Fruit fly (Drosophila melanogaster) whole organism, adult: ENCODE data around the gene rdx.

Source experiments
- bab1 ChIP-seq: fragments of 200-800 bp; sonication (Bioruptor generic); optimal IDR thresholded peaks from 3 replicates; lab custom pipeline; 2019; ENCODE audit warnings: missing biosample characterization, mild to moderate bottlenecking, missing genetic modification characterization, moderate library complexity
- kay ChIP-seq: fragments of 200-800 bp; sonication (Bioruptor generic); peaks from one replicate; lab custom pipeline; 2016; ENCODE audit warnings: missing biosample characterization, missing genetic modification characterization, borderline replicate concordance
- tj ChIP-seq: fragments of 200-800 bp; sonication (Bioruptor generic); optimal IDR thresholded peaks from 3 replicates; lab custom pipeline; 2017; ENCODE audit warnings: missing biosample characterization, mild to moderate bottlenecking, missing genetic modification characterization, moderate library complexity

DNA sequence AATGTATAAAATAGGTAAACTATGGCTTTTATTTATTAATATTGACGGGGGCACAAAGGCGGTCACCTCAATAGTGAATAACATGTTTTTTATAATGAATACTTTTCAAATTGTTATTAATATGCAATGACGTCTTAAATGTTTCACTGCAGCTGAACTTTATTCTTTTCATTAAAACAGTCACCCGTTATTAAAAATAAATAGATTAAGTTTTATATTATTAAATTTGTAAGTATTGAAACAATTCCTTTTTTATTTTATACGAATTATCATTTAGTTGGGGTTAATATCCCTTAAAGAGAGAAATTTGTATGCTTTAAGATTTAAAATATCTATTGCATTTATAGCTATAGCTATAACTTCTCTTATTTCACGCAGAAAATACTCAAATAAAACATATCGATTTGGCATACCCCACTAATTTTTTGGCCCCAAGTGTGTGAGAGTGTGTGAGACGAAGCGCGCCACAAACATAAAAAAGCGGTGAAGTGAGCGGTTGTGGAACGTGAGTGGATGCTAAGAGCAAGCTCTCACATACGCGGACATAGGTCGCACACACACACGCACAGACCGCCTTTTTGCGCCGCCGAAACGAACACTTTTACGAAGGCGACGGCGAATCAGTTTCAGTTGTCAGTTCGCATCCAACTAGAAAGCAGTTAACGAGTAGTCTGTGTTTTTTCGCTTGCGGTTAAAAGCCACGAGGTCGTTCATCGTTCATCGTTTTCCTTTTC, 24.6 kb upstream of the rdx start, which contains the start of gene foxo:
- TF ChIP-seq bab1 (GFP tag; lab: Kevin White, UChicago) (peak; percentile 66), kay (GFP tag; lab: Kevin White, UChicago) (peak; percentile 77), tj (GFP tag; lab: Kevin White, UChicago) (no peak)
